Worm (Caenorhabditis elegans) whole organism, L1 larva: Measurements from ENCODE around the gene isp-1.
A peak's percentile ranks its signal among the peaks of the same experiment; 100 is the strongest.

Experiments used
- C16A3.4 ChIP-seq: fragments of 150-350 bp; optimal IDR thresholded peaks from 2 replicates; lab custom pipeline; 2014; ENCODE audit warnings: missing biosample characterization, missing genetic modification characterization
- aly-2 ChIP-seq: fragments of 150-350 bp; optimal IDR thresholded peaks from 2 replicates; lab custom pipeline; 2014; ENCODE audit warnings: missing biosample characterization, missing genetic modification characterization
- blmp-1 ChIP-seq: fragments of 150-350 bp; optimal IDR thresholded peaks from 2 replicates; lab custom pipeline; 2014; ENCODE audit warnings: missing biosample characterization, missing genetic modification characterization
- ceh-63 ChIP-seq: fragments of 200-800 bp; sonication (Bioruptor generic); optimal IDR thresholded peaks from 2 replicates; lab custom pipeline; 2018; ENCODE audit warnings: mild to moderate bottlenecking, missing genetic modification characterization, missing compliant biosample characterization
- ceh-8 ChIP-seq: fragments of 200-800 bp; sonication (Bioruptor generic); optimal IDR thresholded peaks from 2 replicates; lab custom pipeline; 2018; ENCODE audit warnings: mild to moderate bottlenecking, missing genetic modification characterization, moderate library complexity, missing compliant biosample characterization
- dsc-1 ChIP-seq: sonication (generic microtip); optimal IDR thresholded peaks from 2 replicates; lab custom pipeline; 2016; ENCODE audit warnings: mild to moderate bottlenecking, missing genetic modification characterization, missing compliant biosample characterization
- efl-1 ChIP-seq, 4 experiments: fragments of 150-350 bp; optimal IDR thresholded peaks in 3 of 4; peaks in 1 of 4; 1 replicate in 1 of 4; 2 replicates in 3 of 4; lab custom pipeline; 2014; ENCODE audit warnings: missing biosample characterization in 2 of 4, missing genetic modification characterization in 2 of 4, missing genetic modification reagents in 2 of 4
- efl-3 ChIP-seq: fragments of 200-800 bp; sonication (Bioruptor generic); optimal IDR thresholded peaks from 2 replicates; lab custom pipeline; 2018; ENCODE audit warnings: mild to moderate bottlenecking, missing genetic modification characterization, missing compliant biosample characterization
- egl-27 ChIP-seq, 2 experiments: fragments of 150-350 bp in 1 of 2; sonication (generic microtip); optimal IDR thresholded peaks; 3 replicates each; lab custom pipeline; 2017 to 2018; ENCODE audit warnings: missing biosample characterization in 2 of 2, missing genetic modification characterization in 2 of 2, missing genetic modification reagents in 2 of 2
- elt-2 ChIP-seq: sonication (generic microtip); optimal IDR thresholded peaks from 2 replicates; lab custom pipeline; 2016; ENCODE audit warnings: missing genetic modification characterization, mild to moderate bottlenecking, inconsistent platforms, missing compliant biosample characterization, missing genetic modification reagents
- elt-3 ChIP-seq, 6 experiments: fragments of 150-350 bp in 1 of 6; sonication (generic microtip); optimal IDR thresholded peaks; 2 replicates each; lab custom pipeline; 2017 to 2018; ENCODE audit warnings: missing biosample characterization in 6 of 6, missing genetic modification characterization in 6 of 6, inconsistent platforms in 1 of 6
- ets-5 ChIP-seq: fragments of 200-800 bp; sonication (Bioruptor generic); IDR thresholded peaks from 2 replicates; pipeline ENCODE4 v1.3.6; 2022; ENCODE audit warnings: missing genetic modification characterization, missing compliant biosample characterization
- fkh-10 ChIP-seq: sonication (generic microtip); optimal IDR thresholded peaks from 2 replicates; lab custom pipeline; 2017; ENCODE audit warnings: missing biosample characterization, missing genetic modification reagents, missing genetic modification characterization
- grh-1 ChIP-seq: fragments of 200-800 bp; sonication (Bioruptor generic); IDR thresholded peaks from 2 replicates; pipeline ENCODE4 v1.3.6; 2022; ENCODE audit warnings: missing genetic modification reagents, missing genetic modification characterization, missing compliant biosample characterization
- hpl-2 ChIP-seq: fragments of 150-350 bp; optimal IDR thresholded peaks from 2 replicates; lab custom pipeline; 2014; ENCODE audit warnings: missing biosample characterization, missing genetic modification reagents, missing genetic modification characterization
- lin-14 ChIP-seq: fragments of 200-800 bp; sonication (Bioruptor generic); optimal IDR thresholded peaks from 2 replicates; lab custom pipeline; 2018; ENCODE audit warnings: mild to moderate bottlenecking, missing genetic modification characterization, moderate library complexity, missing compliant biosample characterization
- lin-35 ChIP-seq, 2 experiments: fragments of 150-350 bp; optimal IDR thresholded peaks; 2 replicates each; lab custom pipeline; 2014; ENCODE audit warnings: missing biosample characterization in 2 of 2, missing genetic modification characterization in 2 of 2, missing genetic modification reagents in 2 of 2
- nhr-47 ChIP-seq: sonication (generic microtip); optimal IDR thresholded peaks from 2 replicates; lab custom pipeline; 2016; ENCODE audit warnings: mild to moderate bottlenecking, missing genetic modification characterization, moderate library complexity, missing compliant biosample characterization
- nhr-71 ChIP-seq: sonication (generic microtip); optimal IDR thresholded peaks from 2 replicates; lab custom pipeline; 2016; ENCODE audit warnings: mild to moderate bottlenecking, missing genetic modification characterization, moderate library complexity, missing compliant biosample characterization
- nhr-85 ChIP-seq: sonication (generic microtip); peaks from one replicate; lab custom pipeline; 2016; ENCODE audit warnings: missing genetic modification characterization, inconsistent platforms, missing compliant biosample characterization
- pag-3 ChIP-seq: sonication (generic microtip); optimal IDR thresholded peaks from 2 replicates; lab custom pipeline; 2017; ENCODE audit warnings: missing genetic modification characterization, mild to moderate bottlenecking, missing compliant biosample characterization, antibody characterized with exemption, borderline replicate concordance; ENCODE audit not compliant: insufficient read depth
- skn-1 ChIP-seq: fragments of 150-350 bp; optimal IDR thresholded peaks from 2 replicates; lab custom pipeline; 2014; ENCODE audit warnings: missing biosample characterization, missing genetic modification characterization
- snpc-4 ChIP-seq: fragments of 150-350 bp; optimal IDR thresholded peaks from 2 replicates; lab custom pipeline; 2014; ENCODE audit warnings: missing biosample characterization, missing genetic modification characterization
- snu-23 ChIP-seq: sonication (generic microtip); optimal IDR thresholded peaks from 2 replicates; lab custom pipeline; 2016; ENCODE audit warnings: missing genetic modification characterization, missing compliant biosample characterization
- sptf-1 ChIP-seq: fragments of 150-350 bp; optimal IDR thresholded peaks from 2 replicates; lab custom pipeline; 2014; ENCODE audit warnings: missing biosample characterization, missing genetic modification characterization
- sup-37 ChIP-seq: fragments of 200-800 bp; sonication (Bioruptor generic); optimal IDR thresholded peaks from 2 replicates; lab custom pipeline; 2018; ENCODE audit warnings: mild to moderate bottlenecking, missing genetic modification characterization, missing compliant biosample characterization
- unc-62 ChIP-seq: fragments of 150-350 bp; optimal IDR thresholded peaks from 2 replicates; lab custom pipeline; 2014; ENCODE audit warnings: missing biosample characterization, missing genetic modification reagents, missing genetic modification characterization
- zip-4 ChIP-seq: fragments of 200-800 bp; sonication (Bioruptor generic); optimal IDR thresholded peaks from 2 replicates; lab custom pipeline; 2018; ENCODE audit warnings: mild to moderate bottlenecking, missing genetic modification characterization, moderate library complexity, missing compliant biosample characterization
- ztf-11 ChIP-seq, 2 experiments: sonication (generic microtip); optimal IDR thresholded peaks; 2 replicates each; lab custom pipeline; 2016 to 2017; ENCODE audit warnings: missing genetic modification characterization in 2 of 2, missing biosample characterization in 1 of 2, missing compliant biosample characterization in 1 of 2

isp-1 gene

ce11 chrIV:8183313-8183712 is 47.5 kb upstream of the isp-1 start (continued):
- TF ChIP-seq ceh-8 (GFP tag; lab: Kevin White, UChicago) (peak; percentile 47), dsc-1 (tag; lab: Kevin White, UChicago) (peak; percentile 36), ceh-63 (GFP tag; lab: Kevin White, UChicago) (peak; percentile 33), lin-14 (GFP tag; lab: Kevin White, UChicago) (peak; percentile 86), nhr-47 (peak; percentile 64), skn-1 (tag; lab: Kevin White, UChicago) (peak; percentile 42), efl-3 (GFP tag; lab: Kevin White, UChicago) (no peak), lin-35 (GFP tag; optimal IDR thresholded peaks at IDR 0.05; lab: Kevin White, UChicago) (peak in 1 of 2 experiments; percentile 31)

ce11 chrIV:8182566-8182965 is 46.7 kb upstream of the isp-1 start:
- TF ChIP-seq ztf-11 (tag; optimal IDR thresholded peaks at IDR 0.05; lab: Kevin White, UChicago) (no peak), fkh-10 (GFP tag; lab: Kevin White, UChicago) (peak; percentile 56), lin-14 (GFP tag; lab: Kevin White, UChicago) (peak; percentile 5)

ce11 chrIV:8181404-8181803 is 45.5 kb upstream of the isp-1 start:
- no peak for TF ChIP-seq unc-62 (GFP tag; lab: Kevin White, UChicago)
- no peak for TF ChIP-seq snu-23 (GFP tag; lab: Kevin White, UChicago)
- TF ChIP-seq hpl-2 = no peak
- no peak for TF ChIP-seq ets-5 (GFP tag; lab: Robert Waterston, UW)
- TF ChIP-seq fkh-10 (GFP tag; lab: Kevin White, UChicago) = peak; percentile 65

- peak; percentile 63 for TF ChIP-seq nhr-85 (tag; lab: Kevin White, UChicago)
- peak; percentile 33 for TF ChIP-seq lin-14 (GFP tag; lab: Kevin White, UChicago)
- no peak for TF ChIP-seq aly-2 (tag; lab: Kevin White, UChicago)
- TF ChIP-seq elt-2 (tag; lab: Kevin White, UChicago) = no peak
- TF ChIP-seq, all 84 proteins: peak for 2
Observed at ce11 chrIV:8175686-8176532, 40.1 kb upstream of the isp-1 start, which contains the start of gene pct-1. TSS of gene pct-1 (plus strand) at chrIV:8176482.

ce11 chrIV:8174792-8175191 is 38.9 kb upstream of the isp-1 start:
- TF ChIP-seq snpc-4 (tag; lab: Kevin White, UChicago) = no peak
- TF ChIP-seq C16A3.4 (tag; lab: Kevin White, UChicago) = no peak
- TF ChIP-seq blmp-1 = peak; percentile 83
- TF ChIP-seq lin-14 (GFP tag; lab: Kevin White, UChicago) = peak; percentile 45
- peak; percentile 13 for TF ChIP-seq elt-2 (tag; lab: Kevin White, UChicago)
- peak in 1 of 6 experiments; percentile 12 for TF ChIP-seq elt-3 (tag; optimal IDR thresholded peaks at IDR 0.05; lab: Kevin White, UChicago)

ce11 chrIV:8173610-8174009 is 37.8 kb upstream of the isp-1 start:
- TF ChIP-seq efl-1 (optimal IDR thresholded peaks at IDR 0.05; lab: Kevin White, UChicago) = no peak
- TF ChIP-seq efl-1 (GFP tag; optimal IDR thresholded peaks at IDR 0.05 in 1 of 2; lab: Kevin White, UChicago) = peak in 1 of 2 experiments; percentile 18
- TF ChIP-seq sup-37 (GFP tag; lab: Kevin White, UChicago) = no peak
- TF ChIP-seq grh-1 = no peak
- TF ChIP-seq pag-3 (tag; lab: Kevin White, UChicago) = no peak
- peak; percentile 85 for TF ChIP-seq blmp-1
- no peak for TF ChIP-seq nhr-71
- TF ChIP-seq zip-4 (GFP tag; lab: Kevin White, UChicago) = no peak
- no peak for TF ChIP-seq egl-27 (tag; optimal IDR thresholded peaks at IDR 0.05; lab: Kevin White, UChicago)
- TF ChIP-seq sptf-1 (tag; lab: Kevin White, UChicago) = no peak
